Fruit fly (Drosophila melanogaster) whole organism, embryonic: ENCODE measurements around the gene CG3149.

Experiments used
- Bdp1 ChIP-seq: fragments of 200-800 bp; sonication (Bioruptor generic); optimal IDR thresholded peaks from 3 replicates; lab custom pipeline; 2016; ENCODE audit warnings: missing biosample characterization, missing genetic modification characterization
- CG10147 ChIP-seq: fragments of 200-800 bp; sonication (Bioruptor generic); optimal IDR thresholded peaks from 2 replicates; lab custom pipeline; 2019; ENCODE audit warnings: missing biosample characterization, mild to moderate bottlenecking, missing genetic modification characterization, moderate library complexity
- CG10267 ChIP-seq: fragments of 200-800 bp; sonication (Bioruptor generic); optimal IDR thresholded peaks from 2 replicates; lab custom pipeline; 2018; ENCODE audit warnings: missing biosample characterization, mild to moderate bottlenecking, missing genetic modification characterization, moderate library complexity
- CG11504 ChIP-seq: fragments of 200-800 bp; sonication (Bioruptor generic); optimal IDR thresholded peaks from 3 replicates; lab custom pipeline; 2019; ENCODE audit warnings: missing biosample characterization, mild to moderate bottlenecking, missing genetic modification characterization, moderate library complexity
- CG11696 ChIP-seq: fragments of 200-800 bp; sonication (Bioruptor generic); IDR thresholded peaks from 2 replicates; pipeline ENCODE4 v1.3.6; 2022; ENCODE audit warnings: missing biosample characterization, missing genetic modification characterization
- CG12236 ChIP-seq: fragments of 200-800 bp; sonication (Bioruptor generic); optimal IDR thresholded peaks from 2 replicates; lab custom pipeline; 2016; ENCODE audit warnings: missing biosample characterization, missing genetic modification characterization
- CG1602 ChIP-seq: fragments of 200-800 bp; sonication (Bioruptor generic); optimal IDR thresholded peaks from 3 replicates; lab custom pipeline; 2016; ENCODE audit warnings: missing biosample characterization, missing genetic modification characterization
- CG17612 ChIP-seq: fragments of 200-800 bp; sonication (Bioruptor generic); IDR thresholded peaks from 2 replicates; pipeline ENCODE4 v1.3.6; 2022; ENCODE audit warnings: missing biosample characterization, missing genetic modification characterization
- CG17829 ChIP-seq: fragments of 200-800 bp; optimal IDR thresholded peaks from 2 replicates; lab custom pipeline; 2019; ENCODE audit warnings: missing biosample characterization, mild to moderate bottlenecking, missing genetic modification characterization, moderate library complexity
- CG2202 ChIP-seq: fragments of 200-800 bp; sonication (Bioruptor generic); optimal IDR thresholded peaks from 2 replicates; lab custom pipeline; 2018; ENCODE audit warnings: missing biosample characterization, mild to moderate bottlenecking, missing genetic modification characterization
- CG2889 ChIP-seq: fragments of 200-800 bp; sonication (Bioruptor generic); IDR thresholded peaks from 3 replicates; pipeline ENCODE4 v1.3.6; 2022; ENCODE audit warnings: missing biosample characterization, missing genetic modification characterization
- CG3065 ChIP-seq: fragments of 200-800 bp; sonication (Bioruptor generic); optimal IDR thresholded peaks from 2 replicates; lab custom pipeline; 2016; ENCODE audit warnings: missing biosample characterization, missing genetic modification characterization
- CG31365 ChIP-seq: fragments of 200-800 bp; sonication (Bioruptor generic); optimal IDR thresholded peaks from 2 replicates; lab custom pipeline; 2018; ENCODE audit warnings: missing biosample characterization, mild to moderate bottlenecking, missing genetic modification characterization
- CG32532 ChIP-seq: fragments of 200-800 bp; sonication (Bioruptor generic); IDR thresholded peaks from 2 replicates; pipeline ENCODE4 v1.3.6; 2022; ENCODE audit warnings: missing biosample characterization, missing genetic modification characterization
- CG32767 ChIP-seq: fragments of 200-800 bp; sonication (Bioruptor generic); IDR thresholded peaks from 2 replicates; pipeline ENCODE4 v1.3.6; 2022; ENCODE audit warnings: missing biosample characterization, missing genetic modification characterization
- CG4328 ChIP-seq: fragments of 200-800 bp; sonication (Bioruptor generic); optimal IDR thresholded peaks from 3 replicates; lab custom pipeline; 2017; ENCODE audit warnings: missing biosample characterization, missing genetic modification reagents, missing genetic modification characterization
- CG4730 ChIP-seq: fragments of 200-800 bp; sonication (Bioruptor generic); IDR thresholded peaks from 2 replicates; pipeline ENCODE4 v1.3.6; 2022; ENCODE audit warnings: missing biosample characterization, missing genetic modification characterization
- CG5953 ChIP-seq: fragments of 200-800 bp; sonication (Bioruptor generic); IDR thresholded peaks from 2 replicates; pipeline ENCODE4 v1.3.6; 2022; ENCODE audit warnings: missing biosample characterization, missing genetic modification characterization
- CG7357 ChIP-seq: fragments of 200-800 bp; sonication (Bioruptor generic); IDR thresholded peaks from 3 replicates; pipeline ENCODE4 v1.3.6; 2022; ENCODE audit warnings: missing biosample characterization, missing genetic modification characterization
- CG7987 ChIP-seq: fragments of 200-800 bp; sonication (Bioruptor generic); optimal IDR thresholded peaks from 2 replicates; lab custom pipeline; 2018; ENCODE audit warnings: missing biosample characterization, mild to moderate bottlenecking, missing genetic modification characterization, moderate library complexity
- CG9817 ChIP-seq: fragments of 200-800 bp; sonication (Bioruptor generic); optimal IDR thresholded peaks from 2 replicates; lab custom pipeline; 2018; ENCODE audit warnings: missing biosample characterization, mild to moderate bottlenecking, missing genetic modification characterization, moderate library complexity
- CG9876 ChIP-seq: fragments of 200-800 bp; sonication (Bioruptor generic); optimal IDR thresholded peaks from 2 replicates; lab custom pipeline; 2016; ENCODE audit warnings: missing biosample characterization, missing genetic modification characterization
- Dad ChIP-seq: fragments of 200-800 bp; sonication (Bioruptor generic); optimal IDR thresholded peaks from 3 replicates; lab custom pipeline; 2016; ENCODE audit warnings: missing biosample characterization, missing genetic modification characterization
- Dbx ChIP-seq: fragments of 200-800 bp; sonication (Bioruptor generic); IDR thresholded peaks from 3 replicates; pipeline ENCODE4 v1.3.6; 2022; ENCODE audit warnings: missing biosample characterization, missing genetic modification characterization
- Deaf1 ChIP-seq: fragments of 200-800 bp; optimal IDR thresholded peaks from 3 replicates; lab custom pipeline; 2019; ENCODE audit warnings: missing biosample characterization, mild to moderate bottlenecking, missing genetic modification characterization, moderate library complexity
- Fer2 ChIP-seq: fragments of 200-800 bp; sonication (Bioruptor generic); optimal IDR thresholded peaks from 2 replicates; lab custom pipeline; 2018; ENCODE audit warnings: missing biosample characterization, mild to moderate bottlenecking, missing genetic modification characterization, moderate library complexity
- GATAe ChIP-seq: fragments of 200-800 bp; sonication (Bioruptor generic); conservative IDR thresholded peaks from 2 replicates; pipeline ENCODE4 v1.3.6; 2022; ENCODE audit warnings: missing biosample characterization, missing genetic modification characterization
- H2.0 ChIP-seq: fragments of 200-800 bp; sonication (Bioruptor generic); IDR thresholded peaks from 2 replicates; pipeline ENCODE4 v1.3.6; 2022; ENCODE audit warnings: missing biosample characterization, missing genetic modification characterization
- Med ChIP-seq: fragments of 200-800 bp; sonication (Bioruptor generic); peaks from one replicate; lab custom pipeline; 2016; ENCODE audit warnings: missing biosample characterization, missing genetic modification characterization, mild to moderate bottlenecking, inconsistent platforms, moderate library complexity
- NFAT ChIP-seq: fragments of 200-800 bp; sonication (Bioruptor generic); IDR thresholded peaks from 2 replicates; pipeline ENCODE4 v1.3.6; 2022; ENCODE audit warnings: missing biosample characterization, missing genetic modification characterization
- Nf-YB ChIP-seq: fragments of 200-800 bp; sonication (Bioruptor generic); optimal IDR thresholded peaks from 3 replicates; lab custom pipeline; 2019; ENCODE audit warnings: missing biosample characterization, mild to moderate bottlenecking, missing genetic modification characterization, moderate library complexity
- NfI ChIP-seq: fragments of 200-800 bp; sonication (Bioruptor generic); optimal IDR thresholded peaks from 3 replicates; lab custom pipeline; 2018; ENCODE audit warnings: missing biosample characterization, mild to moderate bottlenecking, missing genetic modification characterization, moderate library complexity
- Ravus ChIP-seq: fragments of 200-800 bp; sonication (Bioruptor generic); IDR thresholded peaks from 2 replicates; pipeline ENCODE4 v1.3.6; 2022; ENCODE audit warnings: missing biosample characterization, missing genetic modification characterization
- Sox102F ChIP-seq: fragments of 200-800 bp; sonication (Bioruptor generic); optimal IDR thresholded peaks from 2 replicates; lab custom pipeline; 2018; ENCODE audit warnings: missing biosample characterization, mild to moderate bottlenecking, missing genetic modification characterization, moderate library complexity
- Sry-β ChIP-seq: fragments of 200-800 bp; sonication (Bioruptor generic); optimal IDR thresholded peaks from 2 replicates; lab custom pipeline; 2018; ENCODE audit warnings: missing biosample characterization, mild to moderate bottlenecking, missing genetic modification characterization, moderate library complexity
- Ssrp ChIP-seq: fragments of 200-800 bp; sonication (Bioruptor generic); optimal IDR thresholded peaks from 2 replicates; lab custom pipeline; 2018; ENCODE audit warnings: missing biosample characterization, mild to moderate bottlenecking, missing genetic modification characterization, moderate library complexity
- Taf1 ChIP-seq: fragments of 200-800 bp; sonication (Bioruptor generic); IDR thresholded peaks from 2 replicates; pipeline ENCODE4 v1.3.6; 2022; ENCODE audit warnings: missing biosample characterization, missing genetic modification characterization
- Vsx1 ChIP-seq: fragments of 200-800 bp; sonication (Bioruptor generic); optimal IDR thresholded peaks from 2 replicates; lab custom pipeline; 2017; ENCODE audit warnings: missing biosample characterization, mild to moderate bottlenecking, missing genetic modification characterization, missing genetic modification reagents
- cas ChIP-seq: fragments of 200-800 bp; sonication (Bioruptor generic); IDR thresholded peaks from 2 replicates; pipeline ENCODE4 v1.3.6; 2022; ENCODE audit warnings: missing biosample characterization, missing genetic modification characterization
- dmrt11E ChIP-seq: fragments of 200-800 bp; sonication (Bioruptor generic); optimal IDR thresholded peaks from 3 replicates; lab custom pipeline; 2018; ENCODE audit warnings: missing biosample characterization, mild to moderate bottlenecking, missing genetic modification characterization, moderate library complexity
- emc ChIP-seq: fragments of 200-800 bp; sonication (Bioruptor generic); optimal IDR thresholded peaks from 2 replicates; lab custom pipeline; 2016; ENCODE audit warnings: missing biosample characterization, missing genetic modification characterization
- eyg ChIP-seq: fragments of 200-800 bp; sonication (Bioruptor generic); optimal IDR thresholded peaks from 3 replicates; lab custom pipeline; 2016; ENCODE audit warnings: missing biosample characterization, missing genetic modification characterization
- fu2 ChIP-seq: fragments of 200-800 bp; sonication (Bioruptor generic); optimal IDR thresholded peaks from 2 replicates; lab custom pipeline; 2016; ENCODE audit warnings: missing biosample characterization, missing genetic modification characterization
- kah ChIP-seq: fragments of 200-800 bp; sonication (Bioruptor generic); optimal IDR thresholded peaks from 2 replicates; lab custom pipeline; 2018; ENCODE audit warnings: missing biosample characterization, mild to moderate bottlenecking, missing genetic modification characterization
- lov ChIP-seq, 2 experiments: fragments of 200-800 bp in 1 of 2; fragments of >200 bp in 1 of 2; sonication (Bioruptor generic) in 1 of 2; IDR thresholded peaks in 1 of 2; optimal IDR thresholded peaks in 1 of 2; 2 replicates in 1 of 2; 3 replicates in 1 of 2; pipeline versions ENCODE4 v1.3.6 to Lab custom; 2017 to 2022; ENCODE audit warnings: missing biosample characterization in 1 of 2, missing genetic modification characterization in 1 of 2
- mirr ChIP-seq: fragments of 200-800 bp; sonication (Bioruptor generic); optimal IDR thresholded peaks from 3 replicates; lab custom pipeline; 2018; ENCODE audit warnings: missing biosample characterization, mild to moderate bottlenecking, missing genetic modification characterization
- pita ChIP-seq: fragments of 200-800 bp; sonication (Bioruptor generic); optimal IDR thresholded peaks from 2 replicates; lab custom pipeline; 2017; ENCODE audit warnings: missing biosample characterization, mild to moderate bottlenecking, missing genetic modification characterization
- pnt ChIP-seq: fragments of 200-800 bp; sonication (Bioruptor generic); optimal IDR thresholded peaks from 3 replicates; lab custom pipeline; 2016; ENCODE audit warnings: missing biosample characterization, missing genetic modification characterization
- ranshi ChIP-seq: fragments of 200-800 bp; sonication (Bioruptor generic); IDR thresholded peaks from 2 replicates; pipeline ENCODE4 v1.3.6; 2022; ENCODE audit warnings: missing biosample characterization, missing genetic modification characterization
- rib ChIP-seq: fragments of 200-800 bp; sonication (Bioruptor generic); IDR thresholded peaks from 2 replicates; pipeline ENCODE4 v1.3.6; 2022; ENCODE audit warnings: missing biosample characterization, missing genetic modification characterization
- sc ChIP-seq, 3 experiments: fragments of >200 bp in 2 of 3; fragments of 200-800 bp in 1 of 3; sonication (Bioruptor generic) in 1 of 3; optimal IDR thresholded peaks; 2 replicates in 2 of 3; 3 replicates in 1 of 3; lab custom pipeline; 2017; ENCODE audit warnings: mild to moderate bottlenecking in 1 of 3, missing biosample characterization in 1 of 3, missing genetic modification characterization in 1 of 3, missing genetic modification reagents in 1 of 3
- sob ChIP-seq: fragments of 200-800 bp; sonication (Bioruptor generic); IDR thresholded peaks from 2 replicates; pipeline ENCODE4 v1.3.6; 2022; ENCODE audit warnings: missing biosample characterization, missing genetic modification characterization

The CG3149 gene

dm6 chrX:5646228-5646627 lies 48.8 kb downstream of the CG3149 start (continued):
- TF ChIP-seq CG4328 (no peak), Taf1 (GFP tag; lab: Robert Waterston, UW) (no peak), cas (no peak), CG32532 (no peak), Ravus (no peak), Med (GFP tag; lab: Kevin White, UChicago) (peak; percentile 54), CG31365 (tag; lab: Kevin White, UChicago) (no peak), Ssrp (no peak), H2.0 (GFP tag; lab: Robert Waterston, UW) (no peak), Vsx1 (no peak), Sry-β (no peak), lov (optimal IDR thresholded peaks at IDR 0.05; lab: Kevin White, UChicago) (no peak), lov (GFP tag; IDR thresholded peaks at IDR 0.05; lab: Robert Waterston, UW) (no peak), CG2889 (GFP tag; lab: Robert Waterston, UW) (no peak), CG9876 (GFP tag; lab: Kevin White, UChicago) (no peak), NFAT (GFP tag; lab: Robert Waterston, UW) (no peak), CG9817 (no peak), rib (GFP tag; lab: Robert Waterston, UW) (no peak), CG17612 (no peak), CG7987 (GFP tag; lab: Kevin White, UChicago) (no peak), fu2 (GFP tag; lab: Kevin White, UChicago) (no peak), Nf-YB (GFP tag; lab: Kevin White, UChicago) (no peak), CG10147 (GFP tag; lab: Kevin White, UChicago) (no peak), Fer2 (tag; lab: Kevin White, UChicago) (no peak), eyg (GFP tag; lab: Kevin White, UChicago) (no peak), CG7357 (GFP tag; lab: Robert Waterston, UW) (no peak), dmrt11E (tag; lab: Kevin White, UChicago) (peak; percentile 49), sc (optimal IDR thresholded peaks at IDR 0.05; lab: Kevin White, UChicago) (no peak), sc (GFP tag; optimal IDR thresholded peaks at IDR 0.05; lab: Kevin White, UChicago) (no peak), CG10267 (tag; lab: Kevin White, UChicago) (peak; percentile 30), mirr (no peak), CG32767 (no peak), CG3065 (GFP tag; lab: Kevin White, UChicago) (no peak), Dbx (no peak), sob (GFP tag; lab: Robert Waterston, UW) (no peak), kah (no peak), CG1602 (GFP tag; lab: Kevin White, UChicago) (no peak), CG5953 (GFP tag; lab: Robert Waterston, UW) (no peak), pita (GFP tag; lab: Kevin White, UChicago) (no peak), CG2202 (tag; lab: Kevin White, UChicago) (no peak), CG12236 (GFP tag; lab: Kevin White, UChicago) (no peak), CG17829 (tag; lab: Kevin White, UChicago) (no peak), pnt (GFP tag; lab: Kevin White, UChicago) (no peak), Dad (GFP tag; lab: Kevin White, UChicago) (no peak), Deaf1 (tag; lab: Kevin White, UChicago) (peak; percentile 7), CG11696 (GFP tag; lab: Robert Waterston, UW) (no peak), NfI (GFP tag; lab: Kevin White, UChicago) (no peak), GATAe (GFP tag; lab: Robert Waterston, UW) (no peak), Bdp1 (GFP tag; lab: Kevin White, UChicago) (no peak), emc (GFP tag; lab: Kevin White, UChicago) (no peak), ranshi (no peak), Sox102F (GFP tag; lab: Kevin White, UChicago) (peak; percentile 30), CG11504 (tag; lab: Kevin White, UChicago) (peak; percentile 53), CG4730 (GFP tag; lab: Robert Waterston, UW) (no peak)
